Fruit fly (Drosophila melanogaster) whole organism, embryonic: Measurements from ENCODE around the gene CG43737.

ENCODE experiments used
- Blimp-1 ChIP-seq: fragments of 200-800 bp; sonication (Bioruptor generic); optimal IDR thresholded peaks from 3 replicates; lab custom pipeline; 2018; ENCODE audit warnings: missing biosample characterization, missing genetic modification characterization, mild to moderate bottlenecking, moderate library complexity, missing genetic modification reagents
- CG10979 ChIP-seq: fragments of 200-800 bp; sonication (Bioruptor generic); optimal IDR thresholded peaks from 2 replicates; lab custom pipeline; 2018; ENCODE audit warnings: missing biosample characterization, mild to moderate bottlenecking, missing genetic modification characterization, moderate library complexity
- CG12104 ChIP-seq: fragments of 200-800 bp; sonication (Bioruptor generic); optimal IDR thresholded peaks from 3 replicates; lab custom pipeline; 2016; ENCODE audit warnings: missing biosample characterization, missing genetic modification characterization
- CG12942 ChIP-seq: fragments of 200-800 bp; sonication (Bioruptor generic); optimal IDR thresholded peaks from 3 replicates; lab custom pipeline; 2016; ENCODE audit warnings: missing biosample characterization, missing genetic modification characterization
- CG14710 ChIP-seq: fragments of 200-800 bp; sonication (Bioruptor generic); optimal IDR thresholded peaks from 3 replicates; lab custom pipeline; 2019; ENCODE audit warnings: missing biosample characterization, mild to moderate bottlenecking, missing genetic modification characterization, moderate library complexity
- CG17361 ChIP-seq: fragments of 200-800 bp; sonication (Bioruptor generic); IDR thresholded peaks from 3 replicates; pipeline ENCODE4 v1.3.6; 2022; ENCODE audit warnings: missing biosample characterization, missing genetic modification characterization
- CG1832 ChIP-seq: fragments of 200-800 bp; sonication (Bioruptor generic); optimal IDR thresholded peaks from 2 replicates; lab custom pipeline; 2017; ENCODE audit warnings: missing biosample characterization, mild to moderate bottlenecking, missing genetic modification characterization, inconsistent platforms
- CG2199 ChIP-seq: fragments of 200-800 bp; sonication (Bioruptor generic); IDR thresholded peaks from 3 replicates; pipeline ENCODE4 v1.3.6; 2022; ENCODE audit warnings: missing biosample characterization, missing genetic modification characterization
- CG6765 ChIP-seq: fragments of 200-800 bp; sonication (Bioruptor generic); optimal IDR thresholded peaks from 3 replicates; lab custom pipeline; 2017; ENCODE audit warnings: missing biosample characterization, mild to moderate bottlenecking, missing genetic modification characterization
- CG7786 ChIP-seq: fragments of 200-800 bp; sonication (Bioruptor generic); optimal IDR thresholded peaks from 2 replicates; lab custom pipeline; 2016; ENCODE audit warnings: missing biosample characterization, missing genetic modification characterization
- Deaf1 ChIP-seq: fragments of 200-800 bp; optimal IDR thresholded peaks from 3 replicates; lab custom pipeline; 2019; ENCODE audit warnings: missing biosample characterization, mild to moderate bottlenecking, missing genetic modification characterization, moderate library complexity
- Jarid2 ChIP-seq: fragments of 200-800 bp; sonication (Bioruptor generic); optimal IDR thresholded peaks from 3 replicates; lab custom pipeline; 2017; ENCODE audit warnings: mild to moderate bottlenecking, missing biosample characterization, missing genetic modification reagents, missing genetic modification characterization
- Med ChIP-seq: fragments of 200-800 bp; sonication (Bioruptor generic); peaks from one replicate; lab custom pipeline; 2016; ENCODE audit warnings: missing biosample characterization, missing genetic modification characterization, mild to moderate bottlenecking, inconsistent platforms, moderate library complexity
- Meics ChIP-seq: fragments of 200-800 bp; sonication (Bioruptor generic); optimal IDR thresholded peaks from 2 replicates; lab custom pipeline; 2017; ENCODE audit warnings: missing biosample characterization, mild to moderate bottlenecking, missing genetic modification characterization
- Opbp ChIP-seq: fragments of 200-800 bp; sonication (Bioruptor generic); IDR thresholded peaks from 3 replicates; pipeline ENCODE4 v1.3.6; 2022; ENCODE audit warnings: missing biosample characterization, missing genetic modification characterization; ENCODE audit not compliant: partially characterized antibody
- Pdp1 ChIP-seq, 2 experiments: fragments of 200-800 bp; sonication (Bioruptor generic); optimal IDR thresholded peaks; 3 replicates each; lab custom pipeline; 2016; ENCODE audit warnings: missing biosample characterization in 2 of 2, missing genetic modification characterization in 2 of 2, mild to moderate bottlenecking in 1 of 2, moderate library complexity in 1 of 2
- Trl ChIP-seq, 3 experiments: fragments of >200 bp in 2 of 3; fragments of 200-800 bp in 1 of 3; sonication (Bioruptor generic) in 1 of 3; optimal IDR thresholded peaks; 2 replicates in 1 of 3; 3 replicates in 2 of 3; lab custom pipeline; 2016 to 2017; ENCODE audit warnings: missing biosample characterization in 1 of 3, missing genetic modification characterization in 1 of 3
- Vsx1 ChIP-seq: fragments of 200-800 bp; sonication (Bioruptor generic); optimal IDR thresholded peaks from 2 replicates; lab custom pipeline; 2017; ENCODE audit warnings: missing biosample characterization, mild to moderate bottlenecking, missing genetic modification characterization, missing genetic modification reagents
- chm ChIP-seq: fragments of 200-800 bp; sonication (Bioruptor generic); IDR thresholded peaks from 2 replicates; pipeline ENCODE4 v1.3.6; 2022; ENCODE audit warnings: missing biosample characterization, missing genetic modification characterization
- ci ChIP-seq: fragments of 200-800 bp; sonication (Bioruptor generic); IDR thresholded peaks from 3 replicates; pipeline ENCODE4 v1.3.6; 2022; ENCODE audit warnings: missing biosample characterization, missing genetic modification characterization
- cwo ChIP-seq: fragments of 200-800 bp; sonication (Bioruptor generic); optimal IDR thresholded peaks from 3 replicates; lab custom pipeline; 2017; ENCODE audit warnings: missing biosample characterization, missing genetic modification characterization, mild to moderate bottlenecking, moderate library complexity, missing genetic modification reagents
- disco-r ChIP-seq: fragments of 200-800 bp; sonication (Bioruptor generic); optimal IDR thresholded peaks from 2 replicates; lab custom pipeline; 2016; ENCODE audit warnings: missing biosample characterization, missing genetic modification characterization
- luna ChIP-seq: fragments of 200-800 bp; sonication (Bioruptor generic); optimal IDR thresholded peaks from 2 replicates; lab custom pipeline; 2016; ENCODE audit warnings: missing biosample characterization, missing genetic modification characterization
- mirr ChIP-seq: fragments of 200-800 bp; sonication (Bioruptor generic); optimal IDR thresholded peaks from 3 replicates; lab custom pipeline; 2018; ENCODE audit warnings: missing biosample characterization, mild to moderate bottlenecking, missing genetic modification characterization
- nerfin-2 ChIP-seq: fragments of 200-800 bp; sonication (Bioruptor generic); IDR thresholded peaks from 2 replicates; pipeline ENCODE4 v1.3.6; 2022; ENCODE audit warnings: missing biosample characterization, missing genetic modification characterization; ENCODE audit not compliant: partially characterized antibody
- oc ChIP-seq: fragments of 200-800 bp; sonication (Bioruptor generic); optimal IDR thresholded peaks from 2 replicates; lab custom pipeline; 2018; ENCODE audit warnings: missing biosample characterization, mild to moderate bottlenecking, missing genetic modification characterization, moderate library complexity
- otp ChIP-seq: fragments of 200-800 bp; sonication (Bioruptor generic); IDR thresholded peaks from 3 replicates; pipeline ENCODE4, ENCODE4 v1.3.6; 2022; ENCODE audit warnings: missing biosample characterization, missing genetic modification characterization
- peb ChIP-seq: fragments of 200-800 bp; sonication (Bioruptor generic); IDR thresholded peaks from 2 replicates; pipeline ENCODE4 v1.3.6; 2022; ENCODE audit warnings: missing biosample characterization, missing genetic modification characterization
- schlank ChIP-seq: fragments of 200-800 bp; sonication (Bioruptor generic); optimal IDR thresholded peaks from 2 replicates; lab custom pipeline; 2018; ENCODE audit warnings: missing biosample characterization, mild to moderate bottlenecking, missing genetic modification characterization
- sens ChIP-seq: fragments of 200-800 bp; sonication (Bioruptor generic); peaks from one replicate; lab custom pipeline; 2016; ENCODE audit warnings: missing biosample characterization, missing genetic modification characterization
- sens-2 ChIP-seq: fragments of 200-800 bp; sonication (Bioruptor generic); IDR thresholded peaks from 2 replicates; pipeline ENCODE4 v1.3.6; 2022; ENCODE audit warnings: missing biosample characterization, missing genetic modification characterization
- sim ChIP-seq: fragments of 200-800 bp; sonication (Bioruptor generic); IDR thresholded peaks from 2 replicates; pipeline ENCODE4 v1.3.6; 2022; ENCODE audit warnings: missing biosample characterization, missing genetic modification characterization
- sqz ChIP-seq: fragments of 200-800 bp; sonication (Bioruptor generic); optimal IDR thresholded peaks from 3 replicates; lab custom pipeline; 2018; ENCODE audit warnings: missing biosample characterization, mild to moderate bottlenecking, missing genetic modification characterization
- sug ChIP-seq: fragments of 200-800 bp; optimal IDR thresholded peaks from 2 replicates; lab custom pipeline; 2019; ENCODE audit warnings: missing biosample characterization, mild to moderate bottlenecking, missing genetic modification characterization, moderate library complexity
- vnd ChIP-seq: fragments of 200-800 bp; sonication (Bioruptor generic); IDR thresholded peaks from 3 replicates; pipeline ENCODE4 v1.3.6; 2022; ENCODE audit warnings: missing biosample characterization, missing genetic modification characterization; ENCODE audit not compliant: partially characterized antibody
- vvl ChIP-seq: fragments of 200-800 bp; sonication (Bioruptor generic); IDR thresholded peaks from 2 replicates; pipeline ENCODE4 v1.3.6; 2022; ENCODE audit warnings: missing biosample characterization, missing genetic modification characterization
- yki ChIP-seq: fragments of >200 bp; optimal IDR thresholded peaks from 3 replicates; lab custom pipeline; 2018
- zen2 ChIP-seq: fragments of 200-800 bp; sonication (Bioruptor generic); IDR thresholded peaks from 3 replicates; pipeline ENCODE4 v1.3.6; 2022; ENCODE audit warnings: missing biosample characterization, missing genetic modification characterization; ENCODE audit not compliant: partially characterized antibody

The CG43737 gene

dm6 chrX:15162068-15162467 is 13.2 kb upstream of the CG43737 start:
- peak; percentile 53 for TF ChIP-seq sens
- no peak for TF ChIP-seq sug (tag; lab: Kevin White, UChicago)

- no peak for TF ChIP-seq Meics (GFP tag; lab: Kevin White, UChicago)
- 0 out of 3 replicates have a peak, but pooled peaks have one; percentile 41 for TF ChIP-seq Opbp (GFP tag; lab: Robert Waterston, UW)
- peak; percentile 30 to 63 for TF ChIP-seq Trl (optimal IDR thresholded peaks at IDR 0.05; lab: Kevin White, UChicago)
- no peak for TF ChIP-seq Trl (GFP tag; optimal IDR thresholded peaks at IDR 0.05; lab: Kevin White, UChicago)
- no peak for TF ChIP-seq sens-2 (GFP tag; lab: Robert Waterston, UW)
- no peak for TF ChIP-seq CG12942 (GFP tag; lab: Kevin White, UChicago)
- no peak for TF ChIP-seq CG6765 (GFP tag; lab: Kevin White, UChicago)
- TF ChIP-seq Jarid2: peak; percentile 62
- TF ChIP-seq mirr (GFP tag; lab: Kevin White, UChicago): no peak
- peak; percentile 16 for TF ChIP-seq oc (tag; lab: Kevin White, UChicago)
- TF ChIP-seq sqz: peak; percentile 35
- peak; percentile 55 for TF ChIP-seq Med (GFP tag; lab: Kevin White, UChicago)
- TF ChIP-seq CG2199: no peak
- TF ChIP-seq Deaf1 (tag; lab: Kevin White, UChicago): peak; percentile 25
- TF ChIP-seq zen2: 0 out of 3 replicates have a peak, but pooled peaks have one; percentile 27
- TF ChIP-seq ci (GFP tag; lab: Robert Waterston, UW): 0 out of 3 replicates have a peak, but pooled peaks have one; percentile 13
- peak; percentile 16 for TF ChIP-seq yki (lab: Kevin White, UChicago)
- peak; percentile 33; the same call in 1 of the 2 replicates for TF ChIP-seq chm (GFP tag; lab: Robert Waterston, UW)
- peak; percentile 56 for TF ChIP-seq Blimp-1
- peak; percentile 23; the same call in 1 of the 2 replicates for TF ChIP-seq vvl (GFP tag; lab: Robert Waterston, UW)
Observed at dm6 chrX:15162941-15163340, 12.3 kb upstream of the CG43737 start, which contains the start of gene CG9095. Gene CG9095, minus strand, starts transcription at chrX:15163225.

- TF ChIP-seq sim (no peak), Vsx1 (GFP tag; lab: Kevin White, UChicago) (no peak), Pdp1 (GFP tag; optimal IDR thresholded peaks at IDR 0.05; lab: Kevin White, UChicago) (no peak), vnd (GFP tag; lab: Robert Waterston, UW) (no peak), schlank (tag; lab: Kevin White, UChicago) (no peak), CG17361 (no peak), disco-r (GFP tag; lab: Kevin White, UChicago) (no peak), CG7786 (GFP tag; lab: Kevin White, UChicago) (no peak), luna (GFP tag; lab: Kevin White, UChicago) (no peak), nerfin-2 (GFP tag; lab: Robert Waterston, UW) (no peak), otp (GFP tag; lab: Robert Waterston, UW) (no peak), CG1832 (GFP tag; lab: Kevin White, UChicago) (no peak), peb (no peak), CG10979 (tag; lab: Kevin White, UChicago) (no peak), CG14710 (tag; lab: Kevin White, UChicago) (no peak), CG12104 (no peak), cwo (GFP tag; lab: Kevin White, UChicago) (no peak)
Observed at dm6 chrX:15163395-15163794, 11.8 kb upstream of the CG43737 start.
